Worm (Caenorhabditis elegans) whole organism, L4 larva: ENCODE measurements around the gene sshk-1.

Source experiments
- D1046.2 ChIP-seq: fragments of 200-800 bp; sonication (Bioruptor generic); IDR thresholded peaks from 2 replicates; pipeline ENCODE4 v1.3.6; 2022; ENCODE audit warnings: missing genetic modification characterization, missing compliant biosample characterization
- R02D3.7 ChIP-seq: fragments of 150-350 bp; sonication (generic microtip); optimal IDR thresholded peaks from 3 replicates; lab custom pipeline; 2014; ENCODE audit warnings: missing biosample characterization, missing genetic modification characterization
- T20F7.1 ChIP-seq: fragments of 200-800 bp; sonication (Bioruptor generic); optimal IDR thresholded peaks from 2 replicates; lab custom pipeline; 2018; ENCODE audit warnings: mild to moderate bottlenecking, missing genetic modification characterization, missing compliant biosample characterization
- ZK546.5 ChIP-seq, 2 experiments: sonication (generic microtip); optimal IDR thresholded peaks; 2 replicates each; lab custom pipeline; 2017; ENCODE audit warnings: missing biosample characterization in 2 of 2, missing genetic modification characterization in 2 of 2
- aha-1 ChIP-seq: fragments of 150-350 bp; peaks from one replicate; lab custom pipeline; 2014; ENCODE audit warnings: missing biosample characterization, missing genetic modification characterization
- aly-2 ChIP-seq: sonication (generic microtip); optimal IDR thresholded peaks from 2 replicates; lab custom pipeline; 2018; ENCODE audit warnings: missing biosample characterization, missing genetic modification characterization
- attf-4 ChIP-seq: sonication (generic microtip); optimal IDR thresholded peaks from 3 replicates; lab custom pipeline; 2017; ENCODE audit warnings: missing biosample characterization, missing genetic modification characterization
- ceh-28 ChIP-seq: fragments of 150-350 bp; optimal IDR thresholded peaks from 2 replicates; lab custom pipeline; 2014; ENCODE audit warnings: missing biosample characterization, missing genetic modification reagents, missing genetic modification characterization
- ceh-32 ChIP-seq: sonication (generic microtip); optimal IDR thresholded peaks from 2 replicates; lab custom pipeline; 2016; ENCODE audit warnings: mild to moderate bottlenecking, missing genetic modification characterization, missing compliant biosample characterization; ENCODE audit not compliant: poor library complexity
- ceh-44 ChIP-seq: fragments of 200-800 bp; sonication (Bioruptor generic); IDR thresholded peaks from 2 replicates; pipeline ENCODE4 v1.3.6; 2022; ENCODE audit warnings: missing genetic modification reagents, missing genetic modification characterization, missing compliant biosample characterization
- ceh-82 ChIP-seq: sonication (generic microtip); optimal IDR thresholded peaks from 2 replicates; lab custom pipeline; 2017; ENCODE audit warnings: missing biosample characterization, missing genetic modification characterization
- ces-1 ChIP-seq: fragments of 150-350 bp; sonication (generic microtip); optimal IDR thresholded peaks from 4 replicates; lab custom pipeline; 2014; ENCODE audit warnings: missing biosample characterization, missing genetic modification reagents, missing genetic modification characterization
- cey-2 ChIP-seq: sonication (generic microtip); optimal IDR thresholded peaks from 3 replicates; lab custom pipeline; 2017; ENCODE audit warnings: missing genetic modification characterization, mild to moderate bottlenecking, missing compliant biosample characterization, antibody characterized with exemption, borderline replicate concordance; ENCODE audit not compliant: insufficient read depth
- daf-12 ChIP-seq: fragments of 150-350 bp; optimal IDR thresholded peaks from 2 replicates; lab custom pipeline; 2014; ENCODE audit warnings: missing biosample characterization, missing genetic modification reagents, missing genetic modification characterization
- daf-16 ChIP-seq, 3 experiments: sonication (generic microtip); optimal IDR thresholded peaks; 2 replicates each; lab custom pipeline; 2016 to 2017; ENCODE audit warnings: missing genetic modification characterization in 3 of 3, missing genetic modification reagents in 3 of 3, mild to moderate bottlenecking in 2 of 3, missing compliant biosample characterization in 2 of 3, missing biosample characterization in 1 of 3, moderate library complexity in 1 of 3
- dmd-6 ChIP-seq: fragments of 200-800 bp; sonication (Bioruptor generic); IDR thresholded peaks from 2 replicates; pipeline ENCODE4 v1.3.6; 2022; ENCODE audit warnings: missing genetic modification reagents, missing genetic modification characterization, missing compliant biosample characterization
- dve-1 ChIP-seq: sonication (generic microtip); optimal IDR thresholded peaks from 2 replicates; lab custom pipeline; 2017; ENCODE audit warnings: antibody characterized with exemption, mild to moderate bottlenecking, missing genetic modification characterization, missing compliant biosample characterization; ENCODE audit not compliant: insufficient read depth
- egl-27 ChIP-seq: sonication (generic microtip); optimal IDR thresholded peaks from 3 replicates; lab custom pipeline; 2017; ENCODE audit warnings: missing biosample characterization, missing genetic modification reagents, missing genetic modification characterization
- egl-43 ChIP-seq: fragments of 200-800 bp; sonication (Bioruptor generic); IDR thresholded peaks from 2 replicates; pipeline ENCODE4 v1.3.6; 2022; ENCODE audit warnings: missing genetic modification reagents, missing genetic modification characterization, missing compliant biosample characterization
- hif-1 ChIP-seq, 2 experiments: sonication (generic microtip); optimal IDR thresholded peaks; 2 replicates each; lab custom pipeline; 2016 to 2017; ENCODE audit warnings: missing compliant biosample characterization in 2 of 2, missing genetic modification characterization in 2 of 2, missing genetic modification reagents in 2 of 2, missing genotype in 2 of 2, mild to moderate bottlenecking in 1 of 2
- hlh-11 ChIP-seq: fragments of 200-800 bp; sonication (Bioruptor generic); optimal IDR thresholded peaks from 2 replicates; lab custom pipeline; 2018; ENCODE audit warnings: mild to moderate bottlenecking, missing genetic modification characterization, missing compliant biosample characterization
- hlh-30 ChIP-seq: sonication (generic microtip); optimal IDR thresholded peaks from 2 replicates; lab custom pipeline; 2017; ENCODE audit warnings: antibody characterized with exemption, mild to moderate bottlenecking, missing genetic modification characterization, missing compliant biosample characterization; ENCODE audit not compliant: insufficient read depth
- hmg-1.1 ChIP-seq: fragments of 200-800 bp; sonication (Bioruptor generic); IDR thresholded peaks from 2 replicates; pipeline ENCODE4 v1.3.6; 2022; ENCODE audit warnings: missing genetic modification reagents, missing genetic modification characterization, missing compliant biosample characterization
- lin-1 ChIP-seq: fragments of 200-800 bp; sonication (Bioruptor generic); IDR thresholded peaks from 2 replicates; pipeline ENCODE4 v1.3.6; 2022; ENCODE audit warnings: missing genetic modification reagents, missing genetic modification characterization, missing compliant biosample characterization
- lin-13 ChIP-seq: fragments of 150-350 bp; optimal IDR thresholded peaks from 2 replicates; lab custom pipeline; 2014; ENCODE audit warnings: missing biosample characterization, missing genetic modification reagents, missing genetic modification characterization
- lsy-2 ChIP-seq, 2 experiments: fragments of 150-350 bp in 1 of 2; sonication (generic microtip) in 1 of 2; optimal IDR thresholded peaks; 2 replicates each; lab custom pipeline; 2014 to 2017; ENCODE audit warnings: missing biosample characterization in 2 of 2, missing genetic modification characterization in 2 of 2
- madf-9 ChIP-seq: fragments of 200-800 bp; sonication (Bioruptor generic); conservative IDR thresholded peaks from 2 replicates; pipeline ENCODE4 v1.3.6; 2022; ENCODE audit warnings: missing genetic modification reagents, missing genetic modification characterization, missing compliant biosample characterization
- mxl-2 ChIP-seq: fragments of 200-800 bp; sonication (Bioruptor generic); conservative IDR thresholded peaks from 2 replicates; pipeline ENCODE4 v1.3.6; 2022; ENCODE audit warnings: missing genetic modification reagents, missing genetic modification characterization, missing compliant biosample characterization
- nhr-102 ChIP-seq: sonication (generic microtip); optimal IDR thresholded peaks from 2 replicates; lab custom pipeline; 2016; ENCODE audit warnings: mild to moderate bottlenecking, missing genetic modification characterization, moderate library complexity, missing compliant biosample characterization
- nhr-11 ChIP-seq: fragments of 150-350 bp; optimal IDR thresholded peaks from 2 replicates; lab custom pipeline; 2014; ENCODE audit warnings: missing biosample characterization, missing genetic modification characterization
- nhr-28 ChIP-seq: fragments of 150-350 bp; optimal IDR thresholded peaks from 2 replicates; lab custom pipeline; 2014; ENCODE audit warnings: missing biosample characterization, missing genetic modification characterization
- nhr-41 ChIP-seq: fragments of 200-800 bp; sonication (Bioruptor generic); IDR thresholded peaks from 2 replicates; pipeline ENCODE4 v1.3.6; 2022; ENCODE audit warnings: missing genetic modification reagents, missing genetic modification characterization, missing compliant biosample characterization
- nhr-6 ChIP-seq: fragments of 150-350 bp; optimal IDR thresholded peaks from 2 replicates; lab custom pipeline; 2014; ENCODE audit warnings: missing biosample characterization, missing genetic modification characterization
- nhr-77 ChIP-seq: fragments of 150-350 bp; optimal IDR thresholded peaks from 2 replicates; lab custom pipeline; 2014; ENCODE audit warnings: missing biosample characterization, missing genetic modification characterization
- pqm-1 ChIP-seq: sonication (generic microtip); optimal IDR thresholded peaks from 2 replicates; lab custom pipeline; 2017; ENCODE audit warnings: missing biosample characterization, missing genetic modification characterization
- rbr-2 ChIP-seq: sonication (generic microtip); optimal IDR thresholded peaks from 2 replicates; lab custom pipeline; 2016; ENCODE audit warnings: missing genotype, missing genetic modification characterization, missing compliant biosample characterization
- sdz-12 ChIP-seq: fragments of 200-800 bp; sonication (Bioruptor generic); optimal IDR thresholded peaks from 2 replicates; lab custom pipeline; 2018; ENCODE audit warnings: mild to moderate bottlenecking, missing genetic modification characterization, missing compliant biosample characterization
- set-16 ChIP-seq: fragments of 200-800 bp; sonication (Bioruptor generic); IDR thresholded peaks from 2 replicates; pipeline ENCODE4 v1.3.6; 2022; ENCODE audit warnings: missing genetic modification reagents, missing genetic modification characterization, missing compliant biosample characterization
- snpc-1.2 ChIP-seq: fragments of 200-800 bp; sonication (Bioruptor generic); IDR thresholded peaks from 2 replicates; pipeline ENCODE4 v1.3.6; 2022; ENCODE audit warnings: missing genetic modification reagents, missing genetic modification characterization, missing compliant biosample characterization
- snpc-4 ChIP-seq: fragments of 150-350 bp; optimal IDR thresholded peaks from 2 replicates; lab custom pipeline; 2014; ENCODE audit warnings: missing biosample characterization, missing genetic modification characterization
- spr-3 ChIP-seq: fragments of 200-800 bp; sonication (Bioruptor generic); optimal IDR thresholded peaks from 2 replicates; lab custom pipeline; 2018; ENCODE audit warnings: mild to moderate bottlenecking, missing genetic modification characterization, missing compliant biosample characterization
- unc-62 ChIP-seq, 3 experiments: fragments of 150-350 bp in 1 of 3; sonication (generic microtip); optimal IDR thresholded peaks in 2 of 3; peaks in 1 of 3; 1 replicate in 1 of 3; 2 replicates in 2 of 3; lab custom pipeline; 2014 to 2017; ENCODE audit warnings: missing biosample characterization in 3 of 3, missing genetic modification characterization in 3 of 3, missing genetic modification reagents in 3 of 3, missing genotype in 1 of 3
- zip-11 ChIP-seq: fragments of 200-800 bp; sonication (Bioruptor generic); IDR thresholded peaks from 2 replicates; pipeline ENCODE4 v1.3.6; 2022; ENCODE audit warnings: missing genetic modification characterization, missing compliant biosample characterization

sshk-1 gene

DNA sequence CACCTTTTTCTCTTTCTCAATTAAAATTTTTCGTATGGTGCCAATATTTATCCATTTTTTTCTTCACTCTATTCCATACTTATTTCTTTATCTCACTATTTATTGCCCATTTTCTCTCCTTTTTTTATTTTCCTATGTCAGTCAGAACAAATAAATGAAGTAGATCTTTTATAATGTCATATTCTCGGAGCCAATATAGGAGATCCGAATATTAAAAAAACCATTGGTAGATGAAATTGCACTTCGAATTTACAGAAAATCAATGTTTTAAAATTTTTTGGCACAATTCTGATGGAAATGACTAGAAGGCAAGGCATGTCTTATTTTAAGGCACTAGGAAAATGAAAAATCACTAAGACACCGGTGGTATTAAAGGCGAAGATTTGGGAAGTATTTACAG lies 25.3 kb upstream of the sshk-1 start (continued):
- TF ChIP-seq sdz-12 (GFP tag; lab: Kevin White, UChicago) (no peak), nhr-41 (no peak), lin-1 (GFP tag; lab: Robert Waterston, UW) (no peak), daf-12 (no peak), nhr-102 (tag; lab: Kevin White, UChicago) (no peak), lsy-2 (tag; optimal IDR thresholded peaks at IDR 0.05; lab: Kevin White, UChicago) (no peak), madf-9 (GFP tag; lab: Robert Waterston, UW) (no peak), ceh-32 (tag; lab: Kevin White, UChicago) (no peak), lin-13 (no peak), mxl-2 (GFP tag; lab: Robert Waterston, UW) (no peak), snpc-4 (tag; lab: Kevin White, UChicago) (no peak), hlh-30 (tag; lab: Kevin White, UChicago) (no peak), nhr-77 (tag; lab: Kevin White, UChicago) (no peak), attf-4 (tag; lab: Kevin White, UChicago) (no peak), T20F7.1 (GFP tag; lab: Kevin White, UChicago) (peak; percentile 3), ceh-28 (no peak), dmd-6 (GFP tag; lab: Robert Waterston, UW) (no peak), snpc-1.2 (GFP tag; lab: Robert Waterston, UW) (no peak), ceh-82 (tag; lab: Kevin White, UChicago) (no peak), aly-2 (tag; lab: Kevin White, UChicago) (no peak), egl-27 (tag; lab: Kevin White, UChicago) (no peak), cey-2 (no peak)

DNA sequence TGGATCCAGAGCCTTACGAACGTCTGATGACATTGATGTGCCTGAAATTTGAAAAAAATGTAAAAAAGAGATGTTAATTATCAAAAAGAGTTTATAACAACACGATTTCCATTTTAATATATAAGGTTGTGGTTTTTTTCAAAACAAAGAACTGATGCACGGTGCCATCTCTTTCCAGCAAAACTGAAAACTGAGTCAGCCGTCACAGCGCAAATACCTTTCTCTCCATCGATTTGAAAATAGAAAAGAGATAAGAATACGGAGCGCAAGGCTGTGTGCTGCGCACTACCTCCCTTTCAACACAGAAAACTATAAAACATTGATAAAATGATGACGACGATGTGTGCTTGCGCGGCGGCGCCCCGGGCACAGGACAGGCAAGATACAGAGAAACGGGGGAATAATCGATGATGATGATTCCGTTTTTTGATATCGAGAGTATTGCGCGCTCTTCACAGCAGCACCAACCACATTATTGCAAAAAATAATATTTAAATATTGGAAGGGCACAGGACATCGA lies 23.5 kb upstream of the sshk-1 start, which contains the start of gene Y44A6D.3:
TSS of gene Y44A6D.3 (minus strand) at position 51 of the 520 bp plus-strand sequence.
- no peak for TF ChIP-seq ZK546.5 (tag; optimal IDR thresholded peaks at IDR 0.05; lab: Kevin White, UChicago)
- no peak for TF ChIP-seq zip-11 (GFP tag; lab: Robert Waterston, UW)
- TF ChIP-seq nhr-28 (tag; lab: Kevin White, UChicago): peak; percentile 36
- TF ChIP-seq mxl-2 (GFP tag; lab: Robert Waterston, UW): no peak
- TF ChIP-seq hlh-30 (tag; lab: Kevin White, UChicago): peak; percentile 3
- peak; percentile 5 for TF ChIP-seq pqm-1 (tag; lab: Kevin White, UChicago)
- no peak for TF ChIP-seq ceh-82 (tag; lab: Kevin White, UChicago)
- peak; percentile 66 for TF ChIP-seq dve-1 (tag; lab: Kevin White, UChicago)
- TF ChIP-seq daf-16 (GFP tag; optimal IDR thresholded peaks at IDR 0.05; lab: Kevin White, UChicago): no peak
- TF ChIP-seq daf-16 (tag; optimal IDR thresholded peaks at IDR 0.05; lab: Kevin White, UChicago): peak; percentile 12
- TF ChIP-seq hlh-11 (tag; lab: Kevin White, UChicago): peak; percentile 66
- 0 out of 2 replicates have a peak, but pooled peaks have one; percentile 39 for TF ChIP-seq ceh-44 (GFP tag; lab: Robert Waterston, UW)
- TF ChIP-seq aha-1 (tag; lab: Kevin White, UChicago): peak; percentile 7

DNA sequence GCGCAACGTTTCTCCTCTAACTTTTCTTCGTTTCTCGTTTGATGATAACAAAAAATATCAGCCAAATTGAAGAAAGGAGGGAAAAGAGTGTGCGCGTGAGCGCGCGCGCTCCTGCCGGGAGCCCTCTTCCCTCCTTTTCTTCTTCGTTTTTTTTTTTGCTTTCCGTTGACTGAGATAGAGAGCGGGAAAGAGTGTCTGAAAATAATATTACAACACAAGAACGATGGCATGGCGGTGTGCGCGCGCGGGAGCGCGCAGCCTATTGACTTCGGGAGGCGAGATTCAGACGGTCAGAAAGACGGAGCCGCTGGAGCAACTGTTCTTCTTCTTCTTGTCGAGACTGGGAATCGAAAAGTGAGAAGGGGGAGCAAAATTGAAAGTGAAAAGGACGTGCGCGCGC lies 22.2 kb upstream of the sshk-1 start:
- TF ChIP-seq rbr-2 (tag; lab: Kevin White, UChicago) (peak; percentile 9), nhr-28 (tag; lab: Kevin White, UChicago) (peak; percentile 19), aha-1 (tag; lab: Kevin White, UChicago) (peak; percentile 22), spr-3 (GFP tag; lab: Kevin White, UChicago) (no peak), pqm-1 (tag; lab: Kevin White, UChicago) (peak; percentile 47), set-16 (GFP tag; lab: Robert Waterston, UW) (peak; percentile 74), hlh-11 (tag; lab: Kevin White, UChicago) (peak; percentile 79), nhr-77 (tag; lab: Kevin White, UChicago) (peak; percentile 10), dve-1 (tag; lab: Kevin White, UChicago) (peak; percentile 78), T20F7.1 (GFP tag; lab: Kevin White, UChicago) (no peak), R02D3.7 (tag; lab: Kevin White, UChicago) (no peak), hif-1 (tag; optimal IDR thresholded peaks at IDR 0.05; lab: Kevin White, UChicago) (peak in 1 of 2 experiments; percentile 73), daf-16 (GFP tag; optimal IDR thresholded peaks at IDR 0.05; lab: Kevin White, UChicago) (no peak), daf-16 (tag; optimal IDR thresholded peaks at IDR 0.05; lab: Kevin White, UChicago) (peak; percentile 46), hmg-1.1 (GFP tag; lab: Robert Waterston, UW) (0 out of 2 replicates have a peak, but pooled peaks have one; percentile 21), nhr-6 (tag; lab: Kevin White, UChicago) (no peak), D1046.2 (GFP tag; lab: Robert Waterston, UW) (no peak), hlh-30 (tag; lab: Kevin White, UChicago) (peak; percentile 71), ceh-82 (tag; lab: Kevin White, UChicago) (no peak), egl-43 (GFP tag; lab: Robert Waterston, UW) (0 out of 2 replicates have a peak, but pooled peaks have one; percentile 53), nhr-11 (tag; lab: Kevin White, UChicago) (peak; percentile 59), unc-62 (GFP tag; optimal IDR thresholded peaks at IDR 0.05 in 1 of 2; lab: Kevin White, UChicago) (peak in 1 of 2 experiments; percentile 23), unc-62 (tag; optimal IDR thresholded peaks at IDR 0.05; lab: Kevin White, UChicago) (no peak), ces-1 (no peak)
